Worm (Caenorhabditis elegans) whole organism, mixed stage, embryonic: ENCODE data around the gene C05C10.2.

Source experiments
- ceh-39 ChIP-seq: fragments of 150-350 bp; optimal IDR thresholded peaks from 2 replicates; lab custom pipeline; 2014; ENCODE audit warnings: missing biosample characterization, missing genetic modification characterization
- drap-1 ChIP-seq: fragments of 200-800 bp; sonication (Bioruptor generic); optimal IDR thresholded peaks from 3 replicates; lab custom pipeline; 2018; ENCODE audit warnings: mild to moderate bottlenecking, missing genetic modification characterization, missing compliant biosample characterization
- mep-1 ChIP-seq: fragments of 150-350 bp; optimal IDR thresholded peaks from 2 replicates; lab custom pipeline; 2017; ENCODE audit warnings: missing biosample characterization, missing genetic modification reagents, missing genetic modification characterization, inconsistent platforms
- nhr-12 ChIP-seq: fragments of 150-350 bp; optimal IDR thresholded peaks from 2 replicates; lab custom pipeline; 2014; ENCODE audit warnings: missing biosample characterization, missing genetic modification characterization
- nhr-237 ChIP-seq: fragments of 150-350 bp; optimal IDR thresholded peaks from 2 replicates; lab custom pipeline; 2014; ENCODE audit warnings: missing biosample characterization, missing genetic modification characterization
- snpc-4 ChIP-seq: fragments of 150-350 bp; optimal IDR thresholded peaks from 2 replicates; lab custom pipeline; 2014; ENCODE audit warnings: missing biosample characterization, missing genetic modification characterization
- ztf-11 ChIP-seq: fragments of 150-350 bp; optimal IDR thresholded peaks from 2 replicates; lab custom pipeline; 2014; ENCODE audit warnings: missing biosample characterization, missing genetic modification characterization

DNA sequence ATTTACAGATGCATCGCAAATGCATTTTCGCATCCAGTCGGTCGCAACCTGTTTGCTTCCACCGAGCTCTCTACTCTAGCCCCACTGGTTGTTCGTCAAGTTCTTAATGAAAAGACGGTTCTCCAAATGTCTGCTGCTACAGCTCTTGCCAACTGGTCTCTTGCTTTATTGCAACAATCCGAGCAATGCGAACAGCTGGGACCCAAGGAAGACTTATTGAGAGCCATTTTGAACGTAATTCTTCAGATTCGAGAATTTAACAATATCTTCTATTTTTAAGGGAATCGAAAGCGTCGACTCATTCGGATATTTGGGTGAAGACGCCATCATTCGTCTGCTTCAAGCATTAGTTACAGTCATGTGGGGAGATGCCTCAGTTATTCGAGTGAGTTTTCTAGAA, 21.2 kb downstream of the C05C10.2 start:
- TF ChIP-seq drap-1 (GFP tag; lab: Kevin White, UChicago): no peak
- no peak for TF ChIP-seq mep-1 (tag; lab: Kevin White, UChicago)
- TF ChIP-seq nhr-12 (tag; lab: Kevin White, UChicago): no peak
- TF ChIP-seq nhr-237: no peak
- no peak for TF ChIP-seq ztf-11
- TF ChIP-seq snpc-4: no peak
- TF ChIP-seq ceh-39 (tag; lab: Kevin White, UChicago): no peak
